Worm (Caenorhabditis elegans): ENCODE data around the gene ZK856.18.

The ZK856.18 gene

ce11 chrV:10191242-10191641, 5.4 kb upstream of the ZK856.18 start:
- peak; percentile 11 for TF ChIP-seq pqm-1 (tag; optimal IDR thresholded peaks at IDR 0.05)
- TF ChIP-seq aha-1 (tag) = peak; percentile 41
- no peak for TF ChIP-seq fos-1 (tag; optimal IDR thresholded peaks at IDR 0.05)
- TF ChIP-seq daf-16 (GFP tag; optimal IDR thresholded peaks at IDR 0.05) = no peak
- peak; percentile 91 for TF ChIP-seq daf-16 (tag; optimal IDR thresholded peaks at IDR 0.05)
- peak; percentile 23 for TF ChIP-seq nhr-28 (tag; optimal IDR thresholded peaks at IDR 0.05)
- TF ChIP-seq F26F4.8 (GFP tag; conservative IDR thresholded peaks at IDR 0.05) = no peak
- peak; percentile 14; the same call in 1 of the 2 replicates for TF ChIP-seq php-3 (GFP tag; IDR thresholded peaks at IDR 0.05)
- peak in 1 of 2 experiments; percentile 13 for TF ChIP-seq unc-62 (GFP tag; optimal IDR thresholded peaks at IDR 0.05 in 1 of 2)
- TF ChIP-seq unc-62 (tag; optimal IDR thresholded peaks at IDR 0.05) = no peak

ce11 chrV:10190081-10190556, 4.3 kb upstream of the ZK856.18 start, which contains the start of gene ZK856.5:
Gene ZK856.5 (minus strand): TSS chrV:10190131.
- no peak for TF ChIP-seq unc-62 (GFP tag; optimal IDR thresholded peaks at IDR 0.05 in 1 of 2)
- no peak for TF ChIP-seq unc-62 (tag; optimal IDR thresholded peaks at IDR 0.05)
- TF ChIP-seq nhr-48 (tag; optimal IDR thresholded peaks at IDR 0.05) = peak; percentile 3
- TF ChIP-seq daf-12 (tag; optimal IDR thresholded peaks at IDR 0.05) = no peak
- TF ChIP-seq nhr-237 (tag; optimal IDR thresholded peaks at IDR 0.05) = no peak
- no peak for TF ChIP-seq nhr-10 (tag; optimal IDR thresholded peaks at IDR 0.05)
- no peak for TF ChIP-seq snpc-4 (tag; optimal IDR thresholded peaks at IDR 0.05)
- TF ChIP-seq jun-1 (tag; optimal IDR thresholded peaks at IDR 0.05) = no peak
- TF ChIP-seq daf-19 (GFP tag; conservative IDR thresholded peaks at IDR 0.05) = no peak
- TF ChIP-seq egl-27 (tag; optimal IDR thresholded peaks at IDR 0.05) = no peak
- TF ChIP-seq aly-2 (tag; optimal IDR thresholded peaks at IDR 0.05) = no peak
- no peak for TF ChIP-seq skn-1 (tag; optimal IDR thresholded peaks at IDR 0.05)
- no peak for TF ChIP-seq arid-1 (GFP tag; conservative IDR thresholded peaks at IDR 0.05)
- TF ChIP-seq sdz-12 (GFP tag; optimal IDR thresholded peaks at IDR 0.05) = no peak
- TF ChIP-seq zip-2 (tag; optimal IDR thresholded peaks at IDR 0.05) = no peak
- no peak for TF ChIP-seq spr-1 (tag; optimal IDR thresholded peaks at IDR 0.05)
- no peak for TF ChIP-seq nhr-41 (GFP tag; IDR thresholded peaks at IDR 0.05)
- TF ChIP-seq mes-2 (tag; optimal IDR thresholded peaks at IDR 0.05; ENCODE audit: poor library complexity, severe bottlenecking) = no peak
- TF ChIP-seq lin-1 (GFP tag; IDR thresholded peaks at IDR 0.05) = no peak
- TF ChIP-seq daf-16 (GFP tag; optimal IDR thresholded peaks at IDR 0.05) = no peak
- TF ChIP-seq daf-16 (tag; optimal IDR thresholded peaks at IDR 0.05) = peak; percentile 69
- TF ChIP-seq saeg-2 (GFP tag; IDR thresholded peaks at IDR 0.05) = no peak
- no peak for TF ChIP-seq duxl-1 (tag; optimal IDR thresholded peaks at IDR 0.05; ENCODE audit: poor library complexity)
- TF ChIP-seq fos-1 (tag; optimal IDR thresholded peaks at IDR 0.05) = no peak
- TF ChIP-seq lir-3 (tag; optimal IDR thresholded peaks at IDR 0.05) = no peak
- TF ChIP-seq unc-39 (tag; optimal IDR thresholded peaks at IDR 0.05) = no peak
- peak; percentile 34; the same call in 1 of the 2 replicates for TF ChIP-seq tra-1 (GFP tag; IDR thresholded peaks at IDR 0.05)
- no peak for TF ChIP-seq ztf-7 (tag; optimal IDR thresholded peaks at IDR 0.05)
- no peak for TF ChIP-seq ZK337.2 (GFP tag; IDR thresholded peaks at IDR 0.05)
- TF ChIP-seq dve-1 (tag; optimal IDR thresholded peaks at IDR 0.05; ENCODE audit: insufficient read depth) = peak; percentile 67
- no peak for TF ChIP-seq mep-1 (tag; optimal IDR thresholded peaks at IDR 0.05)
- TF ChIP-seq nhr-11 (tag; optimal IDR thresholded peaks at IDR 0.05) = no peak
- peak in 1 of 2 experiments; percentile 37 for TF ChIP-seq mdl-1 (tag; optimal IDR thresholded peaks at IDR 0.05)
- TF ChIP-seq mxl-3 (GFP tag; optimal IDR thresholded peaks at IDR 0.05) = peak; percentile 73
- TF ChIP-seq php-3 (GFP tag; IDR thresholded peaks at IDR 0.05) = peak; percentile 95
- TF ChIP-seq pqm-1 (tag; optimal IDR thresholded peaks at IDR 0.05) = peak; percentile 76
- TF ChIP-seq tag-97 (GFP tag; IDR thresholded peaks at IDR 0.05) = no peak
- TF ChIP-seq nhr-102 (tag; optimal IDR thresholded peaks at IDR 0.05) = no peak
- no peak for TF ChIP-seq ceh-32 (tag; optimal IDR thresholded peaks at IDR 0.05; ENCODE audit: poor library complexity)
- TF ChIP-seq mdt-29 (GFP tag; IDR thresholded peaks at IDR 0.05) = no peak
- no peak for TF ChIP-seq fkh-10 (GFP tag; optimal IDR thresholded peaks at IDR 0.05)
- TF ChIP-seq ama-1 (optimal IDR thresholded peaks at IDR 0.05) = no peak
- no peak for TF ChIP-seq daf-8 (GFP tag; IDR thresholded peaks at IDR 0.05)
- TF ChIP-seq zfp-2 (tag; optimal IDR thresholded peaks at IDR 0.05) = no peak
- peak; percentile 85 for TF ChIP-seq hlh-11 (tag; optimal IDR thresholded peaks at IDR 0.05)
- no peak for TF ChIP-seq lsy-2 (tag; optimal IDR thresholded peaks at IDR 0.05)
- no peak for TF ChIP-seq hif-1 (tag; optimal IDR thresholded peaks at IDR 0.05)

All from whole organism, L4 larva.